Worm (Caenorhabditis elegans): ENCODE data around the gene ZC477.2.
A peak's percentile ranks its signal among the peaks of the same experiment; 100 is the strongest.

Gene ZC477.2

DNA sequence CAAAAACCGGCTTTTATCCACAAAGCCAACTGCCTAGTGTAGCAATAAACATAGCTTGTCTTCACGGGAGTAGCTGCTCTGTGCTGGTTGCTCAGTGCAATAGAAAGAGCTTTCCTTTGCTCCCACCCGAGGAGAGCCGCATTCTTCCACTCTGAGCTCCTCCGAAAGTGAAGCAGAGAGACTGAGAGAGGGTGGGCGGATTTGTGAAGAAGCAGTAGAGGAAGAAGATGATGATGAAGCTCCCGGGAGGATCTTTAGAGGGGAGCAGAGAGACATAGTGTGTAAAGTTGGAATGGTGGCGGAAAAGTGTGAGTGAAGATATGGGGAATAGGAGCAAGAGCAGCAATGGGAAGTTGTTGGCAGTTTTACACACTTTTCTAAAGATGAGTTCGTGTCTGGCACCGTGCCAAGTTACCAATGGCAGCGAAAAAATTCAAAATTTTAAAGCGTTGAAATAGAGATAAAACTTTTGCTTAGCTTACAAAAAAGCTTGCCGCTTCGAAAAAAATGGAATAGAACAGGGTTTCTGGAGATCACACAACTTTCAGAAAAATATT, 9.4 kb upstream of the ZC477.2 start, which contains the start of gene ZC477.4 (continued):
- TF ChIP-seq nhr-237 (tag; optimal IDR thresholded peaks at IDR 0.05) (no peak), C04F5.9 (tag; optimal IDR thresholded peaks at IDR 0.05) (no peak), nhr-20 (tag; optimal IDR thresholded peaks at IDR 0.05) (peak; percentile 32), isw-1 (GFP tag; IDR thresholded peaks at IDR 0.05) (no peak), tbx-2 (tag; optimal IDR thresholded peaks at IDR 0.05) (no peak), alr-1 (tag; optimal IDR thresholded peaks at IDR 0.05; ENCODE audit: borderline replicate concordance) (no peak), nhr-84 (tag; optimal IDR thresholded peaks at IDR 0.05) (no peak), fos-1 (tag; optimal IDR thresholded peaks at IDR 0.05) (no peak), lin-14 (GFP tag; optimal IDR thresholded peaks at IDR 0.05) (peak; percentile 74), xbp-1 (tag; optimal IDR thresholded peaks at IDR 0.05) (no peak), ztf-11 (tag; optimal IDR thresholded peaks at IDR 0.05) (no peak), ztf-4 (tag; optimal IDR thresholded peaks at IDR 0.05) (no peak), rnt-1 (tag; optimal IDR thresholded peaks at IDR 0.05) (peak; percentile 58), nhr-90 (tag; optimal IDR thresholded peaks at IDR 0.05; ENCODE audit: poor library complexity) (no peak), nhr-28 (tag; optimal IDR thresholded peaks at IDR 0.05) (no peak), zip-4 (GFP tag; optimal IDR thresholded peaks at IDR 0.05) (no peak), nhr-77 (tag; optimal IDR thresholded peaks at IDR 0.05) (peak; percentile 4), efl-3 (GFP tag; optimal IDR thresholded peaks at IDR 0.05) (no peak), nhr-19 (GFP tag; conservative IDR thresholded peaks at IDR 0.05) (peak; percentile 26; the same call in 1 of the 2 replicates), lsy-2 (tag; optimal IDR thresholded peaks at IDR 0.05) (peak; percentile 16 to 17), ceh-82 (tag; optimal IDR thresholded peaks at IDR 0.05) (no peak), hpl-2 (GFP tag; optimal IDR thresholded peaks at IDR 0.05) (no peak), vab-15 (tag; optimal IDR thresholded peaks at IDR 0.05) (no peak), snpc-4 (tag; optimal IDR thresholded peaks at IDR 0.05) (no peak), nhr-11 (tag; optimal IDR thresholded peaks at IDR 0.05) (no peak), fkh-8 (tag; optimal IDR thresholded peaks at IDR 0.05) (no peak), egl-27 (tag; optimal IDR thresholded peaks at IDR 0.05) (no peak), fkh-4 (tag; optimal IDR thresholded peaks at IDR 0.05; ENCODE audit: borderline replicate concordance) (no peak), dpl-1 (GFP tag; optimal IDR thresholded peaks at IDR 0.05) (peak in 1 of 3 experiments; percentile 7), nhr-76 (tag; optimal IDR thresholded peaks at IDR 0.05) (no peak), pag-3 (tag; optimal IDR thresholded peaks at IDR 0.05; ENCODE audit: borderline replicate concordance, insufficient read depth) (peak; percentile 90), mep-1 (tag; optimal IDR thresholded peaks at IDR 0.05) (no peak), hlh-4 (tag; optimal IDR thresholded peaks at IDR 0.05) (no peak), C16A3.4 (tag; optimal IDR thresholded peaks at IDR 0.05) (no peak), aly-2 (tag; optimal IDR thresholded peaks at IDR 0.05) (no peak), dsc-1 (tag; optimal IDR thresholded peaks at IDR 0.05) (peak; percentile 59), ceh-90 (tag; optimal IDR thresholded peaks at IDR 0.05) (no peak), unc-30 (tag; optimal IDR thresholded peaks at IDR 0.05) (no peak), pax-3 (tag; optimal IDR thresholded peaks at IDR 0.05) (no peak), lin-15B (tag; optimal IDR thresholded peaks at IDR 0.05) (no peak), sptf-1 (tag; optimal IDR thresholded peaks at IDR 0.05) (no peak), tlp-1 (tag; optimal IDR thresholded peaks at IDR 0.05) (no peak), egl-13 (tag; optimal IDR thresholded peaks at IDR 0.05) (no peak), jun-1 (tag; optimal IDR thresholded peaks at IDR 0.05) (no peak), elt-3 (tag; optimal IDR thresholded peaks at IDR 0.05) (no peak), ces-1 (GFP tag; optimal IDR thresholded peaks at IDR 0.05) (no peak), efl-1 (optimal IDR thresholded peaks at IDR 0.05) (no peak), efl-1 (GFP tag; optimal IDR thresholded peaks at IDR 0.05 in 1 of 2) (no peak), ceh-63 (GFP tag; optimal IDR thresholded peaks at IDR 0.05) (no peak), unc-98 (GFP tag; IDR thresholded peaks at IDR 0.05) (no peak), unc-130 (tag; optimal IDR thresholded peaks at IDR 0.05) (peak; percentile 25), pqm-1 (tag; optimal IDR thresholded peaks at IDR 0.05) (no peak), C34B4.2 (tag; optimal IDR thresholded peaks at IDR 0.05) (no peak)
